Fruit fly (Drosophila melanogaster) whole organism, wandering third instar larva: Measurements from ENCODE around the gene CNMa.

Experiments
- Abd-B ChIP-seq: fragments of >200 bp; optimal IDR thresholded peaks from 2 replicates; lab custom pipeline; 2017; ENCODE audit warnings: missing biosample characterization, missing genetic modification characterization
- Dfd ChIP-seq: fragments of >200 bp; optimal IDR thresholded peaks from 2 replicates; lab custom pipeline; 2017; ENCODE audit warnings: missing biosample characterization, missing genetic modification characterization
- Mio ChIP-seq: sonication (Bioruptor generic); optimal IDR thresholded peaks from 2 replicates; lab custom pipeline; 2016; ENCODE audit warnings: missing biosample characterization, missing genetic modification characterization
- Rel ChIP-seq, 2 experiments: fragments of 200-800 bp; sonication (Bioruptor generic) in 1 of 2; optimal IDR thresholded peaks; 2 replicates in 1 of 2; 3 replicates in 1 of 2; lab custom pipeline; 2016 to 2019; ENCODE audit warnings: mild to moderate bottlenecking in 2 of 2, missing biosample characterization in 2 of 2, missing genetic modification characterization in 2 of 2, moderate library complexity in 1 of 2
- dl ChIP-seq, 2 experiments: fragments of 175-275, 200-275 bp in 1 of 2; fragments of 200-275 bp in 1 of 2; sonication (Bioruptor generic); optimal IDR thresholded peaks; lab custom pipeline; 2018; ENCODE audit warnings: mild to moderate bottlenecking in 2 of 2, missing biosample characterization in 2 of 2, missing genetic modification characterization in 2 of 2, moderate library complexity in 2 of 2; ENCODE audit not compliant: partially characterized antibody in 2 of 2, insufficient read depth in 1 of 2
- usp ChIP-seq: fragments of >200 bp; optimal IDR thresholded peaks from 2 replicates; lab custom pipeline; 2017; ENCODE audit warnings: missing biosample characterization, missing genetic modification characterization

dm6 chr3L:1816614-1817013, 38.8 kb downstream of the CNMa start:
- TF ChIP-seq Mio = no peak
- TF ChIP-seq dl (GFP tag; optimal IDR thresholded peaks at IDR 0.05; lab: Kevin White, UChicago; ENCODE audit: insufficient read depth in 1 of 2, partially characterized antibody in 2 of 2) = no peak
- TF ChIP-seq usp (GFP tag; lab: Kevin White, UChicago) = no peak
- TF ChIP-seq Dfd (GFP tag; lab: Kevin White, UChicago) = no peak
- TF ChIP-seq Rel (GFP tag; optimal IDR thresholded peaks at IDR 0.05; lab: Kevin White, UChicago) = no peak
- no peak for TF ChIP-seq Rel (tag; optimal IDR thresholded peaks at IDR 0.05; lab: Kevin White, UChicago)
- TF ChIP-seq Abd-B (GFP tag; lab: Kevin White, UChicago) = no peak
